ENCODE assay signal across 2 worm cellular contexts in the genomic region with DNA sequence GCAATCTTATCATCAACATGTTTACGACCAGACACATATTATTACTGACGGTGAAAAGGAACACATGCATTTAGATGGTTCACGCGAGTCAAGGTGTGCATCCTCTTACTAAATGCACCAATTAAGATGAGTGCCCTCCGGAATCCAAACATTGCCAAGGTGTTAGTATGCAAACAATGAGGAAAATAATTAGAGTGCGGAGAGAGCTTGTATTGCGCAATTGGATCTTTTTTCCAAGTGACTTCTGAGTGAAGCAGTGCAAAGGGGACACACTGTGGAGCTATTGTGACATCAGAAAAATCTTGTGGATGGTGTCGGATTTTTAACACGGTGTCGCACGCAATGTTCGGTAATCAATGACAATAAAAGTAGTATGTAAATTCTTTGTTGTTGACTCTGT.
TF ChIP-seq lines count a peak whose summit lies in the region.

No protein-coding gene starts in this region.

TF ChIP-seq in whole organism, late embryonic, 69 proteins besides CTCF, POLR2A, EP300 and RAD21:
- TF ChIP-seq ref-2 (tag; optimal IDR thresholded peaks at IDR 0.05; lab: Kevin White, UChicago) (peak; percentile 74), sox-2 (GFP tag; IDR thresholded peaks at IDR 0.05; lab: Robert Waterston, UW) (no peak)
TF ChIP-seq in whole organism, late embryonic: peak in this region for 1.

TF ChIP-seq in whole organism, mixed stage, embryonic, 35 proteins besides CTCF, POLR2A, EP300 and RAD21:
- TF ChIP-seq nhr-12 (tag; optimal IDR thresholded peaks at IDR 0.05; lab: Kevin White, UChicago) (no peak), unc-120 (tag; optimal IDR thresholded peaks at IDR 0.05; lab: Kevin White, UChicago; ENCODE audit: poor library complexity, severe bottlenecking) (no peak), pha-4 (tag; optimal IDR thresholded peaks at IDR 0.05; lab: Kevin White, UChicago) (no peak), zip-8 (tag; optimal IDR thresholded peaks at IDR 0.05; lab: Kevin White, UChicago) (peak; percentile 92), nhr-2 (tag; optimal IDR thresholded peaks at IDR 0.05; lab: Kevin White, UChicago) (peak; percentile 83), cnd-1 (tag; optimal IDR thresholded peaks at IDR 0.05; lab: Kevin White, UChicago) (no peak), ces-1 (GFP tag; optimal IDR thresholded peaks at IDR 0.05; lab: Kevin White, UChicago) (no peak), mls-2 (tag; optimal IDR thresholded peaks at IDR 0.05; lab: Kevin White, UChicago) (peak; percentile 37)
